Worm (Caenorhabditis elegans) whole organism, L1 larva: Measurements from ENCODE around the gene Y73C8B.3.

Source experiments
- F16B12.6 ChIP-seq: fragments of 150-350 bp; optimal IDR thresholded peaks from 2 replicates; lab custom pipeline; 2014; ENCODE audit warnings: missing biosample characterization, missing genetic modification characterization
- aha-1 ChIP-seq: fragments of 150-350 bp; optimal IDR thresholded peaks from 2 replicates; lab custom pipeline; 2014; ENCODE audit warnings: missing biosample characterization, missing genetic modification characterization
- alr-1 ChIP-seq: fragments of 200-800 bp; sonication (Bioruptor generic); optimal IDR thresholded peaks from 2 replicates; lab custom pipeline; 2018; ENCODE audit warnings: borderline replicate concordance, mild to moderate bottlenecking, missing genetic modification characterization, missing compliant biosample characterization
- aly-2 ChIP-seq: fragments of 150-350 bp; optimal IDR thresholded peaks from 2 replicates; lab custom pipeline; 2014; ENCODE audit warnings: missing biosample characterization, missing genetic modification characterization
- ama-1 ChIP-seq: fragments of 150-350 bp; optimal IDR thresholded peaks from 2 replicates; lab custom pipeline; 2014
- blmp-1 ChIP-seq: fragments of 150-350 bp; optimal IDR thresholded peaks from 2 replicates; lab custom pipeline; 2014; ENCODE audit warnings: missing biosample characterization, missing genetic modification characterization
- ceh-63 ChIP-seq: fragments of 200-800 bp; sonication (Bioruptor generic); optimal IDR thresholded peaks from 2 replicates; lab custom pipeline; 2018; ENCODE audit warnings: mild to moderate bottlenecking, missing genetic modification characterization, missing compliant biosample characterization
- ceh-88 ChIP-seq: fragments of 200-800 bp; sonication (Bioruptor generic); IDR thresholded peaks from 2 replicates; pipeline ENCODE4 v1.3.6; 2022; ENCODE audit warnings: missing genetic modification characterization, missing compliant biosample characterization
- dpl-1 ChIP-seq, 3 experiments: fragments of 150-350 bp in 2 of 3; sonication (generic microtip) in 1 of 3; optimal IDR thresholded peaks; 2 replicates each; lab custom pipeline; 2014 to 2017; ENCODE audit warnings: missing biosample characterization in 3 of 3, missing genetic modification characterization in 3 of 3, missing genetic modification reagents in 3 of 3
- elt-3 ChIP-seq, 6 experiments: fragments of 150-350 bp in 1 of 6; sonication (generic microtip); optimal IDR thresholded peaks; 2 replicates each; lab custom pipeline; 2017 to 2018; ENCODE audit warnings: missing biosample characterization in 6 of 6, missing genetic modification characterization in 6 of 6, inconsistent platforms in 1 of 6
- fkh-4 ChIP-seq: sonication (generic microtip); optimal IDR thresholded peaks from 2 replicates; lab custom pipeline; 2016; ENCODE audit warnings: missing compliant biosample characterization, missing genetic modification characterization, borderline replicate concordance
- fkh-8 ChIP-seq: sonication (generic microtip); optimal IDR thresholded peaks from 2 replicates; lab custom pipeline; 2016; ENCODE audit warnings: mild to moderate bottlenecking, missing genetic modification characterization, missing compliant biosample characterization
- grh-1 ChIP-seq: fragments of 200-800 bp; sonication (Bioruptor generic); IDR thresholded peaks from 2 replicates; pipeline ENCODE4 v1.3.6; 2022; ENCODE audit warnings: missing genetic modification reagents, missing genetic modification characterization, missing compliant biosample characterization
- hlh-4 ChIP-seq: sonication (generic microtip); optimal IDR thresholded peaks from 2 replicates; lab custom pipeline; 2016; ENCODE audit warnings: mild to moderate bottlenecking, missing genetic modification characterization, missing compliant biosample characterization
- jun-1 ChIP-seq: fragments of 150-350 bp; optimal IDR thresholded peaks from 2 replicates; lab custom pipeline; 2014; ENCODE audit warnings: missing biosample characterization, missing genetic modification reagents, missing genetic modification characterization
- lin-13 ChIP-seq: fragments of 150-350 bp; optimal IDR thresholded peaks from 2 replicates; lab custom pipeline; 2014; ENCODE audit warnings: missing biosample characterization, missing genetic modification reagents, missing genetic modification characterization
- lin-14 ChIP-seq: fragments of 200-800 bp; sonication (Bioruptor generic); optimal IDR thresholded peaks from 2 replicates; lab custom pipeline; 2018; ENCODE audit warnings: mild to moderate bottlenecking, missing genetic modification characterization, moderate library complexity, missing compliant biosample characterization
- lin-35 ChIP-seq, 2 experiments: fragments of 150-350 bp; optimal IDR thresholded peaks; 2 replicates each; lab custom pipeline; 2014; ENCODE audit warnings: missing biosample characterization in 2 of 2, missing genetic modification characterization in 2 of 2, missing genetic modification reagents in 2 of 2
- lin-39 ChIP-seq: fragments of 150-350 bp; optimal IDR thresholded peaks from 2 replicates; lab custom pipeline; 2014; ENCODE audit warnings: missing biosample characterization, missing genetic modification reagents, missing genetic modification characterization
- mdl-1 ChIP-seq, 2 experiments: fragments of 150-350 bp; optimal IDR thresholded peaks; 2 replicates each; lab custom pipeline; 2014 to 2017; ENCODE audit warnings: missing biosample characterization in 2 of 2, missing genetic modification characterization in 2 of 2, inconsistent platforms in 1 of 2
- mep-1 ChIP-seq: fragments of 150-350 bp; optimal IDR thresholded peaks from 2 replicates; lab custom pipeline; 2014; ENCODE audit warnings: missing biosample characterization, missing genetic modification characterization
- nhr-19 ChIP-seq: fragments of 200-800 bp; sonication (Bioruptor generic); conservative IDR thresholded peaks from 2 replicates; pipeline ENCODE4 v1.3.6; 2022; ENCODE audit warnings: missing genetic modification characterization, missing compliant biosample characterization
- nhr-20 ChIP-seq: sonication (generic microtip); optimal IDR thresholded peaks from 2 replicates; lab custom pipeline; 2016; ENCODE audit warnings: mild to moderate bottlenecking, missing genetic modification characterization, missing compliant biosample characterization
- nhr-28 ChIP-seq: fragments of 150-350 bp; optimal IDR thresholded peaks from 2 replicates; lab custom pipeline; 2014; ENCODE audit warnings: missing biosample characterization, missing genetic modification characterization
- pag-3 ChIP-seq: sonication (generic microtip); optimal IDR thresholded peaks from 2 replicates; lab custom pipeline; 2017; ENCODE audit warnings: missing genetic modification characterization, mild to moderate bottlenecking, missing compliant biosample characterization, antibody characterized with exemption, borderline replicate concordance; ENCODE audit not compliant: insufficient read depth
- pax-3 ChIP-seq: fragments of 200-800 bp; sonication (Bioruptor generic); optimal IDR thresholded peaks from 2 replicates; lab custom pipeline; 2018; ENCODE audit warnings: mild to moderate bottlenecking, missing genetic modification characterization, moderate library complexity, missing compliant biosample characterization
- skn-1 ChIP-seq: fragments of 150-350 bp; optimal IDR thresholded peaks from 2 replicates; lab custom pipeline; 2014; ENCODE audit warnings: missing biosample characterization, missing genetic modification characterization
- sptf-1 ChIP-seq: fragments of 150-350 bp; optimal IDR thresholded peaks from 2 replicates; lab custom pipeline; 2014; ENCODE audit warnings: missing biosample characterization, missing genetic modification characterization
- swsn-7 ChIP-seq: sonication (generic microtip); optimal IDR thresholded peaks from 2 replicates; lab custom pipeline; 2016; ENCODE audit warnings: missing genetic modification characterization, missing compliant biosample characterization
- tlp-1 ChIP-seq: fragments of 150-350 bp; optimal IDR thresholded peaks from 2 replicates; lab custom pipeline; 2014; ENCODE audit warnings: missing biosample characterization, missing genetic modification characterization
- unc-130 ChIP-seq: fragments of 150-350 bp; optimal IDR thresholded peaks from 2 replicates; lab custom pipeline; 2017; ENCODE audit warnings: missing biosample characterization, missing genetic modification characterization, inconsistent platforms
- unc-62 ChIP-seq: fragments of 150-350 bp; optimal IDR thresholded peaks from 2 replicates; lab custom pipeline; 2014; ENCODE audit warnings: missing biosample characterization, missing genetic modification reagents, missing genetic modification characterization
- vab-15 ChIP-seq: sonication (generic microtip); optimal IDR thresholded peaks from 2 replicates; lab custom pipeline; 2017; ENCODE audit warnings: missing genotype, mild to moderate bottlenecking, missing genetic modification characterization, missing compliant biosample characterization
- zag-1 ChIP-seq: fragments of 150-350 bp; optimal IDR thresholded peaks from 2 replicates; lab custom pipeline; 2014; ENCODE audit warnings: missing biosample characterization, missing genetic modification characterization
- ztf-4 ChIP-seq: fragments of 150-350 bp; optimal IDR thresholded peaks from 2 replicates; lab custom pipeline; 2014; ENCODE audit warnings: missing biosample characterization, missing genetic modification characterization

Y73C8B.3 gene

DNA sequence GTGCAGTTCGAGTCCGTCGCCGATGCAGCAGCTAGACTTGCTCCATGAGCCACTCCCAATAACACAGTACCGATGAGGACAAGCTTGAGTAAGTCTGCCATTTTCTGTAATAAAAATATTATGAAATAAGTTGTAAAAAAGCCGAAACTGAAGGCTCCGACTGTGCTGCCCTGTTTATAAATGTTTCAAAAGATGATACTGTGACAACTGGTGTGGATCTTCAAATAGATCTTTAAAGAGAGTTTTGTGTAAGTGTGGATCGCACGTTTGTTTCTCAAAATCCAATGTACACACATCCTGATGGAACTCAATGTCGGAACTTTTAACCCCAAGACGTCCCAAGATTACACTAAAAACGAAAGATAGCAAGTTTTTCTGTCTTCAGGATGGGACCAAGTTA lies 24.4 kb downstream of the Y73C8B.3 start, which contains the start of gene C36C5.15:
C36C5.15 (minus strand) TSS at position 101 of the 400 bp plus-strand sequence.
- TF ChIP-seq nhr-20 (tag; lab: Kevin White, UChicago) (no peak), F16B12.6 (tag; lab: Kevin White, UChicago) (no peak), zag-1 (no peak), nhr-19 (GFP tag; lab: Robert Waterston, UW) (no peak), grh-1 (GFP tag; lab: Robert Waterston, UW) (no peak), lin-13 (no peak)

DNA sequence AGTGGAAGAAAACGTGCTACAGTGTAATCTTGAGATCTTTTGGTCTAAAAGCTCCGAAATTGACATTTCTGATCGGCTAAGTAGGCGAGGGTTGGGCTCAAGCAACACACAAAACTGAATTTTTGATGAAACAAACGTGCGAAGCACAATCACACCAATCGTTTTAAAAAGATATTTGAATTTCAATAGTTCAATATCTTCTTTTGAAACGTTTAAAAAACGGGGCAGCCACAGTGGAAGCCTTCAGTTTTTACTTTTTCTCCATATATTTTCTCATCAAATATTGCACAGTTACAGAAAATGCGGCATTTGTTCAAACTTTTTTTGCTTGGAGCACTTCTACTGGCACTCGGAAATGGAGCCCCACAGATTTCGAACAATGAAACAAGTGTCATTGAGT lies 26.8 kb downstream of the Y73C8B.3 start, which contains the start of gene C36C5.4:
C36C5.4 (plus strand) TSS at position 301 of the 400 bp plus-strand sequence.
- no peak for TF ChIP-seq lin-35 (GFP tag; optimal IDR thresholded peaks at IDR 0.05; lab: Kevin White, UChicago)
- TF ChIP-seq tlp-1 (tag; lab: Kevin White, UChicago) = no peak

DNA sequence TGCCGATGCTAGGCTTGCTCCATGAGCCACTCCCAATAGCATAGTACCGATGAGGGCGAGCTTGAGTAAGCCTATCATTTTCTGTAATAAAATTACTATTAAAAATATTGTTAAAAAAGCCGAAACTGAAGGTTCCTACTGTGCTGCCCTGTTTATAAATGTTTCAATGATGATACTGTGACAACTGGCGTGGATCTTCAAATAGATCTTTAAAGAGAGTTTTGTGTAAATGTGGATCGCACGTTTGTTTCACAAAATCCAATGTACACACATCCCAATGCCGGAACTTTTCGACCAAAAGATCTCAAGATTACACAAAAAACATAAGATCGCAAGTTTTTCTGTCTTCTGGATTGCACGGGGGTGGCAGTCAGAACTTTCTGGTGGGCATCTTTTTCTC lies 27.6 kb downstream of the Y73C8B.3 start, which contains the start of gene C36C5.14:
C36C5.14 (minus strand) TSS at position 101 of the 400 bp plus-strand sequence.
- TF ChIP-seq unc-130 (tag; lab: Kevin White, UChicago) = no peak
- no peak for TF ChIP-seq jun-1
- no peak for TF ChIP-seq blmp-1
- TF ChIP-seq alr-1 (tag; lab: Kevin White, UChicago) = no peak
- TF ChIP-seq aly-2 (tag; lab: Kevin White, UChicago) = no peak
- TF ChIP-seq nhr-20 (tag; lab: Kevin White, UChicago) = no peak
- no peak for TF ChIP-seq swsn-7 (tag; lab: Kevin White, UChicago)
- TF ChIP-seq ama-1 (lab: Kevin White, UChicago) = no peak
- no peak for TF ChIP-seq elt-3 (tag; optimal IDR thresholded peaks at IDR 0.05; lab: Kevin White, UChicago)
- TF ChIP-seq pax-3 (tag; lab: Kevin White, UChicago) = no peak
- no peak for TF ChIP-seq lin-39 (tag; lab: Kevin White, UChicago)
- no peak for TF ChIP-seq lin-35 (GFP tag; optimal IDR thresholded peaks at IDR 0.05; lab: Kevin White, UChicago)
- TF ChIP-seq ceh-88 (GFP tag; lab: Robert Waterston, UW) = no peak
- no peak for TF ChIP-seq pag-3 (tag; lab: Kevin White, UChicago)
- no peak for TF ChIP-seq dpl-1 (GFP tag; optimal IDR thresholded peaks at IDR 0.05; lab: Kevin White, UChicago)
- TF ChIP-seq fkh-4 (tag; lab: Kevin White, UChicago) = no peak

DNA sequence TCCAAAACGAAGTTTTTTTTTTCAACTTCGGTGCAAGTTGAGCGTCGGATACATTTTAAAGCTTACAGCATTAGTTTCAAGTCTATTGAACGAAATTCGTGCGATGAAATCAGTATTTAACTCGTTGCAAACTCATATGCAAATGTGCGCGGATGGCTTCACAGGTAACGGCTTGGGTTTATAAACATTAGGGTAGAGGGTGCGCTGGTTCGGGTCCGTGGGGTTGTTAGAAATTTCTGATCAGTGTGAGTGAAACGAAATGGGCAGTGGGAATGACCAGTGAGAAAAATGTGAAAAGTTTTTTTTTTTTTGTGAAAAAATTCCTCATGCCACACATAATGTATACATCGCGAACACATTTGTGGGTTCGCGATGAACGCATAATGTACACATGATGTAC lies 29.9 kb downstream of the Y73C8B.3 start:
- TF ChIP-seq elt-3 (tag; optimal IDR thresholded peaks at IDR 0.05; lab: Kevin White, UChicago) (no peak), unc-130 (tag; lab: Kevin White, UChicago) (no peak), vab-15 (tag; lab: Kevin White, UChicago) (no peak), fkh-8 (no peak), nhr-28 (no peak), mdl-1 (tag; optimal IDR thresholded peaks at IDR 0.05; lab: Kevin White, UChicago) (no peak), dpl-1 (GFP tag; optimal IDR thresholded peaks at IDR 0.05; lab: Kevin White, UChicago) (no peak), ceh-63 (GFP tag; lab: Kevin White, UChicago) (no peak), ztf-4 (tag; lab: Kevin White, UChicago) (no peak), lin-14 (GFP tag; lab: Kevin White, UChicago) (no peak), fkh-4 (tag; lab: Kevin White, UChicago) (no peak), ama-1 (lab: Kevin White, UChicago) (no peak), mep-1 (tag; lab: Kevin White, UChicago) (no peak), sptf-1 (tag; lab: Kevin White, UChicago) (no peak), unc-62 (GFP tag; lab: Kevin White, UChicago) (no peak), ceh-88 (GFP tag; lab: Robert Waterston, UW) (no peak), aha-1 (tag; lab: Kevin White, UChicago) (no peak), hlh-4 (tag; lab: Kevin White, UChicago) (no peak), skn-1 (tag; lab: Kevin White, UChicago) (no peak)
